Worm (Caenorhabditis elegans) whole organism, L1 larva: Measurements from ENCODE around the gene rpl-23.

ENCODE experiments used
- ceh-82 ChIP-seq, 3 experiments: fragments of 150-350 bp in 1 of 3; sonication (generic microtip) in 2 of 3; optimal IDR thresholded peaks; 2 replicates each; lab custom pipeline; 2014 to 2017; ENCODE audit warnings: missing biosample characterization in 3 of 3, missing genetic modification characterization in 3 of 3
- fkh-10 ChIP-seq: sonication (generic microtip); optimal IDR thresholded peaks from 2 replicates; lab custom pipeline; 2017; ENCODE audit warnings: missing biosample characterization, missing genetic modification reagents, missing genetic modification characterization
- lin-39 ChIP-seq: fragments of 150-350 bp; optimal IDR thresholded peaks from 2 replicates; lab custom pipeline; 2014; ENCODE audit warnings: missing biosample characterization, missing genetic modification reagents, missing genetic modification characterization
- snpc-4 ChIP-seq: fragments of 150-350 bp; optimal IDR thresholded peaks from 2 replicates; lab custom pipeline; 2014; ENCODE audit warnings: missing biosample characterization, missing genetic modification characterization
- snu-23 ChIP-seq: sonication (generic microtip); optimal IDR thresholded peaks from 2 replicates; lab custom pipeline; 2016; ENCODE audit warnings: missing genetic modification characterization, missing compliant biosample characterization
- xbp-1 ChIP-seq: sonication (generic microtip); optimal IDR thresholded peaks from 2 replicates; lab custom pipeline; 2016; ENCODE audit warnings: missing genetic modification characterization, missing compliant biosample characterization

DNA sequence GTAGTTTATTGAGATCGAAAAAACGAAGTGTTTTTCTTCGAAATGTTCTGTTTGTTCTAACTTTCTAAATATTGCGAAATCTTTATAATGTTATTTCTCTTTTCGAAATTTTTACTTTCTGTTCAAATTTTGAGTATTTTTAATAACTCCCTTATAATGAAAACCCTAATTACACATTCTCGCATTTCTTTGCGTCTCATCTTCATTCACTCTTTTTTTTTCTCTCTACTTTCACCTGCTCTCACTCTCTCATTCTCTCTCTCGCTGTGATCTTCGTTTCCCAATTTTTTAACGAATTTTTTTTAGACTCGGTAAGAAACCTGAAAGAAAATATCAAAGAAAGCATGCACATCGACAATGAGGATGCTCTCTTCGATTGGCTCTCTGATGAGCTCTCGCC is 5.3 kb upstream of the rpl-23 start, which contains the start of gene rbm-26:
- TF ChIP-seq snu-23 (GFP tag; lab: Kevin White, UChicago) (no peak), xbp-1 (no peak), lin-39 (tag; lab: Kevin White, UChicago) (no peak), snpc-4 (tag; lab: Kevin White, UChicago) (no peak), ceh-82 (tag; optimal IDR thresholded peaks at IDR 0.05; lab: Kevin White, UChicago) (no peak), fkh-10 (GFP tag; lab: Kevin White, UChicago) (no peak)
